Worm (Caenorhabditis elegans) whole organism, L3 larva: ENCODE results near the gene fbxa-184.

Experiments
- ZK546.5 ChIP-seq: sonication (generic microtip); optimal IDR thresholded peaks from 2 replicates; lab custom pipeline; 2017; ENCODE audit warnings: missing biosample characterization, missing genetic modification characterization
- aly-2 ChIP-seq: fragments of 150-350 bp; optimal IDR thresholded peaks from 2 replicates; lab custom pipeline; 2014; ENCODE audit warnings: missing biosample characterization, missing genetic modification characterization
- ama-1 ChIP-seq: fragments of 150-350 bp; optimal IDR thresholded peaks from 2 replicates; lab custom pipeline; 2018
- ceh-16 ChIP-seq: sonication (generic microtip); optimal IDR thresholded peaks from 2 replicates; lab custom pipeline; 2017; ENCODE audit warnings: missing biosample characterization, missing genetic modification characterization
- ceh-82 ChIP-seq: fragments of 150-350 bp; optimal IDR thresholded peaks from 2 replicates; lab custom pipeline; 2014; ENCODE audit warnings: missing biosample characterization, missing genetic modification characterization
- elt-1 ChIP-seq: fragments of 150-350 bp; optimal IDR thresholded peaks from 2 replicates; lab custom pipeline; 2014; ENCODE audit warnings: missing biosample characterization, missing genetic modification characterization
- fkh-10 ChIP-seq: sonication (generic microtip); optimal IDR thresholded peaks from 2 replicates; lab custom pipeline; 2017; ENCODE audit warnings: missing biosample characterization, missing genetic modification reagents, missing genetic modification characterization
- nhr-12 ChIP-seq: fragments of 150-350 bp; optimal IDR thresholded peaks from 2 replicates; lab custom pipeline; 2014; ENCODE audit warnings: missing biosample characterization, missing genetic modification characterization
- nhr-77 ChIP-seq: fragments of 150-350 bp; optimal IDR thresholded peaks from 2 replicates; lab custom pipeline; 2014; ENCODE audit warnings: missing biosample characterization, missing genetic modification characterization
- pha-4 ChIP-seq: fragments of 150-350 bp; optimal IDR thresholded peaks from 2 replicates; lab custom pipeline; 2014; ENCODE audit warnings: missing biosample characterization, missing genetic modification reagents, missing genetic modification characterization
- snpc-4 ChIP-seq: fragments of 150-350 bp; optimal IDR thresholded peaks from 2 replicates; lab custom pipeline; 2014; ENCODE audit warnings: missing biosample characterization, missing genetic modification characterization
- tbx-2 ChIP-seq: sonication (generic microtip); optimal IDR thresholded peaks from 2 replicates; lab custom pipeline; 2016; ENCODE audit warnings: mild to moderate bottlenecking, missing genetic modification characterization, missing compliant biosample characterization
- unc-62 ChIP-seq: fragments of 150-350 bp; sonication (generic microtip); optimal IDR thresholded peaks from 4 replicates; lab custom pipeline; 2014; ENCODE audit warnings: missing biosample characterization, missing genetic modification reagents, missing genetic modification characterization
- ztf-4 ChIP-seq: fragments of 150-350 bp; optimal IDR thresholded peaks from 2 replicates; lab custom pipeline; 2014; ENCODE audit warnings: missing biosample characterization, missing genetic modification characterization

DNA sequence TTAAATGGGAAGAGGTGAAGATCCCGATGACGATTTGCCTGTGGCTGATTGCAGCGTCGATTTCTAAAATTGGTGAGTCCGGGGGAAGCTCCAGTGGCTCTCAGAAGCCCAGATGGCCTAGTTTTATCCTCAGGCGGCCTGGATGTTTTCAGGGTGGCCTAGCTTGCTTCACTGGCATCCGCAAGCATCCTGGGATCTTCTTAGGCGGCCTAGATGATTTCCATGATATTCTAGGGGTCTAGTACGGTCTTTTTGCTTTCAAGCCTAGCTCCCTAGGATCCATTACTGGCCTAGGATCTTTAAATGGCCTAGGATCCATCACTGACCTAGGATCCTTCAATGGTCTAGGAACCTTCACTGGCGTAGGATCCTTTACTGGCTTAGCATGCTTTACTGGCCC is 39.1 kb upstream of the fbxa-184 start:
- no peak for TF ChIP-seq snpc-4 (tag; lab: Kevin White, UChicago)
- no peak for TF ChIP-seq aly-2 (tag; lab: Kevin White, UChicago)
- no peak for TF ChIP-seq tbx-2 (tag; lab: Kevin White, UChicago)
- TF ChIP-seq fkh-10 (GFP tag; lab: Kevin White, UChicago), result no peak
- TF ChIP-seq ceh-16 (tag; lab: Kevin White, UChicago), result no peak
- TF ChIP-seq nhr-12, result no peak
- no peak for TF ChIP-seq ama-1 (lab: Kevin White, UChicago)
- no peak for TF ChIP-seq elt-1 (tag; lab: Kevin White, UChicago)
- TF ChIP-seq nhr-77 (tag; lab: Kevin White, UChicago), result no peak
- no peak for TF ChIP-seq unc-62 (GFP tag; lab: Kevin White, UChicago)
- no peak for TF ChIP-seq ZK546.5 (tag; lab: Kevin White, UChicago)
- TF ChIP-seq pha-4 (tag; lab: Kevin White, UChicago), result no peak
- TF ChIP-seq ceh-82 (tag; lab: Kevin White, UChicago), result no peak
- no peak for TF ChIP-seq ztf-4 (tag; lab: Kevin White, UChicago)
